Worm (Caenorhabditis elegans) whole organism, young adult: ENCODE data around the gene F54D10.5.

Source experiments
- B0336.3 ChIP-seq: fragments of 200-800 bp; sonication (Bioruptor generic); IDR thresholded peaks from 2 replicates; pipeline ENCODE4 v1.3.6; 2022; ENCODE audit warnings: missing genetic modification characterization, missing compliant biosample characterization
- F55B11.4 ChIP-seq: sonication (generic microtip); optimal IDR thresholded peaks from 2 replicates; lab custom pipeline; 2016; ENCODE audit warnings: missing compliant biosample characterization, missing genetic modification characterization, borderline replicate concordance; ENCODE audit not compliant: insufficient read depth
- F57C9.4 ChIP-seq: sonication (generic microtip); optimal IDR thresholded peaks from 2 replicates; lab custom pipeline; 2017; ENCODE audit warnings: mild to moderate bottlenecking, missing genetic modification characterization, missing compliant biosample characterization
- K11D2.4 ChIP-seq: fragments of 200-800 bp; sonication (Bioruptor generic); IDR thresholded peaks from 2 replicates; pipeline ENCODE4 v1.3.6; 2022; ENCODE audit warnings: missing genetic modification reagents, missing genetic modification characterization, missing compliant biosample characterization
- T07F8.4 ChIP-seq: sonication (generic microtip); optimal IDR thresholded peaks from 2 replicates; lab custom pipeline; 2016; ENCODE audit warnings: mild to moderate bottlenecking, missing genetic modification characterization, moderate library complexity, missing compliant biosample characterization
- Y53F4B.3 ChIP-seq: fragments of 200-800 bp; sonication (Bioruptor generic); IDR thresholded peaks from 2 replicates; pipeline ENCODE4 v1.3.6; 2022; ENCODE audit warnings: missing genetic modification reagents, missing genetic modification characterization, missing compliant biosample characterization
- Y79H2A.3 ChIP-seq: fragments of 200-800 bp; sonication (Bioruptor generic); conservative IDR thresholded peaks from 2 replicates; pipeline ENCODE4 v1.3.6; 2022; ENCODE audit warnings: missing genetic modification reagents, missing genetic modification characterization, missing compliant biosample characterization
- akir-1 ChIP-seq: fragments of 200-800 bp; sonication (Bioruptor generic); optimal IDR thresholded peaks from 2 replicates; lab custom pipeline; 2018; ENCODE audit warnings: mild to moderate bottlenecking, missing genetic modification characterization, moderate library complexity, missing compliant biosample characterization
- aptf-2 ChIP-seq: fragments of 200-800 bp; sonication (Bioruptor generic); conservative IDR thresholded peaks from 2 replicates; pipeline ENCODE4 v1.3.6; 2022; ENCODE audit warnings: missing genetic modification reagents, missing genetic modification characterization, missing compliant biosample characterization
- atf-7 ChIP-seq: sonication (generic microtip); optimal IDR thresholded peaks from 2 replicates; lab custom pipeline; 2017; ENCODE audit warnings: mild to moderate bottlenecking, missing genetic modification characterization, missing compliant biosample characterization
- bed-1 ChIP-seq: fragments of 200-800 bp; sonication (Bioruptor generic); IDR thresholded peaks from 2 replicates; pipeline ENCODE4 v1.3.6; 2022; ENCODE audit warnings: missing genetic modification reagents, missing genetic modification characterization, missing compliant biosample characterization
- bed-2 ChIP-seq: fragments of 200-800 bp; sonication (Bioruptor generic); IDR thresholded peaks from 2 replicates; pipeline ENCODE4 v1.3.6; 2022; ENCODE audit warnings: missing genetic modification reagents, missing genetic modification characterization, missing compliant biosample characterization
- cebp-2 ChIP-seq: fragments of 200-800 bp; sonication (Bioruptor generic); IDR thresholded peaks from 2 replicates; pipeline ENCODE4 v1.3.6; 2022; ENCODE audit warnings: missing genetic modification characterization, missing compliant biosample characterization
- chd-7 ChIP-seq: sonication (generic microtip); optimal IDR thresholded peaks from 2 replicates; lab custom pipeline; 2016; ENCODE audit warnings: mild to moderate bottlenecking, missing genetic modification characterization, moderate library complexity, missing compliant biosample characterization
- dpff-1 ChIP-seq: sonication (generic microtip); optimal IDR thresholded peaks from 2 replicates; lab custom pipeline; 2017; ENCODE audit warnings: mild to moderate bottlenecking, missing genetic modification characterization, missing compliant biosample characterization
- efl-1 ChIP-seq: fragments of 150-350 bp; optimal IDR thresholded peaks from 2 replicates; lab custom pipeline; 2014; ENCODE audit warnings: missing biosample characterization, missing genetic modification reagents, missing genetic modification characterization
- hrde-1 ChIP-seq: sonication (generic microtip); optimal IDR thresholded peaks from 2 replicates; lab custom pipeline; 2016; ENCODE audit warnings: missing genetic modification characterization, mild to moderate bottlenecking, missing compliant biosample characterization, moderate library complexity, missing genotype, missing genetic modification reagents, borderline replicate concordance
- lin-26 ChIP-seq: fragments of 200-800 bp; sonication (Bioruptor generic); IDR thresholded peaks from 2 replicates; pipeline ENCODE4 v1.3.6; 2022; ENCODE audit warnings: missing genetic modification reagents, missing genetic modification characterization, missing compliant biosample characterization
- madf-3 ChIP-seq: fragments of 200-800 bp; sonication (Bioruptor generic); IDR thresholded peaks from 2 replicates; pipeline ENCODE4 v1.3.6; 2022; ENCODE audit warnings: missing genetic modification reagents, missing genetic modification characterization, missing compliant biosample characterization
- nfya-1 ChIP-seq: sonication (generic microtip); optimal IDR thresholded peaks from 2 replicates; lab custom pipeline; 2017; ENCODE audit warnings: antibody characterized with exemption, missing compliant biosample characterization, missing genetic modification characterization, borderline replicate concordance; ENCODE audit not compliant: insufficient read depth
- nfyb-1 ChIP-seq: fragments of 200-800 bp; sonication (Bioruptor generic); IDR thresholded peaks from 2 replicates; pipeline ENCODE4 v1.3.6; 2022; ENCODE audit warnings: missing genetic modification reagents, missing genetic modification characterization, missing compliant biosample characterization
- nhr-27 ChIP-seq: fragments of 200-800 bp; sonication (Bioruptor generic); optimal IDR thresholded peaks from 2 replicates; lab custom pipeline; 2018; ENCODE audit warnings: mild to moderate bottlenecking, missing genetic modification characterization, moderate library complexity, missing compliant biosample characterization
- repo-1 ChIP-seq: sonication (generic microtip); optimal IDR thresholded peaks from 2 replicates; lab custom pipeline; 2017; ENCODE audit warnings: mild to moderate bottlenecking, missing genetic modification characterization, missing compliant biosample characterization
- rpc-1 ChIP-seq, 2 experiments: fragments of 150-350 bp in 1 of 2; sonication (generic microtip) in 1 of 2; optimal IDR thresholded peaks; 2 replicates each; lab custom pipeline; 2014 to 2018; ENCODE audit warnings: missing biosample characterization in 1 of 2, missing genetic modification characterization in 1 of 2, missing genetic modification reagents in 1 of 2, missing genotype in 1 of 2
- sdz-38 ChIP-seq: sonication (generic microtip); optimal IDR thresholded peaks from 2 replicates; lab custom pipeline; 2016; ENCODE audit warnings: missing genotype, missing genetic modification characterization, missing compliant biosample characterization
- snpc-1.3 ChIP-seq: sonication (generic microtip); optimal IDR thresholded peaks from 2 replicates; lab custom pipeline; 2017; ENCODE audit warnings: missing genetic modification characterization, mild to moderate bottlenecking, missing compliant biosample characterization, antibody characterized with exemption, moderate library complexity, missing genotype, missing genetic modification reagents; ENCODE audit not compliant: insufficient read depth
- snpc-3.4 ChIP-seq: sonication (generic microtip); optimal IDR thresholded peaks from 2 replicates; lab custom pipeline; 2017; ENCODE audit warnings: missing genetic modification characterization, mild to moderate bottlenecking, missing compliant biosample characterization, antibody characterized with exemption, moderate library complexity, missing genotype, missing genetic modification reagents
- sptf-2 ChIP-seq: fragments of 200-800 bp; sonication (Bioruptor generic); optimal IDR thresholded peaks from 2 replicates; lab custom pipeline; 2018; ENCODE audit warnings: mild to moderate bottlenecking, missing genetic modification characterization, missing compliant biosample characterization
- tbp1 ChIP-seq: fragments of 200-800 bp; sonication (Bioruptor generic); optimal IDR thresholded peaks from 2 replicates; lab custom pipeline; 2018; ENCODE audit warnings: mild to moderate bottlenecking, missing genetic modification characterization, missing compliant biosample characterization
- tlf-1 ChIP-seq: fragments of 200-800 bp; sonication (Bioruptor generic); optimal IDR thresholded peaks from 2 replicates; lab custom pipeline; 2018; ENCODE audit warnings: mild to moderate bottlenecking, missing genetic modification characterization, missing compliant biosample characterization
- xnd-1 ChIP-seq: sonication (generic microtip); optimal IDR thresholded peaks from 2 replicates; lab custom pipeline; 2016; ENCODE audit warnings: missing genotype, missing genetic modification reagents, missing genetic modification characterization, missing compliant biosample characterization
- zfh-2 ChIP-seq: fragments of 200-800 bp; sonication (Bioruptor generic); conservative IDR thresholded peaks from 2 replicates; pipeline ENCODE4 v1.3.6; 2022; ENCODE audit warnings: missing genetic modification reagents, missing genetic modification characterization, missing compliant biosample characterization
- ztf-25 ChIP-seq: fragments of 200-800 bp; sonication (Bioruptor generic); IDR thresholded peaks from 2 replicates; pipeline ENCODE4 v1.3.6; 2022; ENCODE audit warnings: missing genetic modification reagents, missing genetic modification characterization, missing compliant biosample characterization
- ztf-26 ChIP-seq: sonication (generic microtip); optimal IDR thresholded peaks from 2 replicates; lab custom pipeline; 2017; ENCODE audit warnings: missing genetic modification characterization, missing compliant biosample characterization

The F54D10.5 gene

ce11 chrII:3785756-3786155, 22.2 kb downstream of the F54D10.5 start:
- TF ChIP-seq zfh-2 (GFP tag; lab: Robert Waterston, UW) (peak; percentile 70), atf-7 (tag; lab: Kevin White, UChicago) (no peak), snpc-1.3 (tag; lab: Kevin White, UChicago) (no peak)
- TF ChIP-seq, all 124 proteins: peak for 1

ce11 chrII:3785257-3785656, 22.7 kb downstream of the F54D10.5 start, which contains the start of gene T24E12.1:
Gene T24E12.1, plus strand, starts transcription at chrII:3785557.
- TF ChIP-seq aptf-2 (peak; percentile 84; the same call in 1 of the 2 replicates), Y53F4B.3 (GFP tag; lab: Robert Waterston, UW) (no peak)

DNA sequence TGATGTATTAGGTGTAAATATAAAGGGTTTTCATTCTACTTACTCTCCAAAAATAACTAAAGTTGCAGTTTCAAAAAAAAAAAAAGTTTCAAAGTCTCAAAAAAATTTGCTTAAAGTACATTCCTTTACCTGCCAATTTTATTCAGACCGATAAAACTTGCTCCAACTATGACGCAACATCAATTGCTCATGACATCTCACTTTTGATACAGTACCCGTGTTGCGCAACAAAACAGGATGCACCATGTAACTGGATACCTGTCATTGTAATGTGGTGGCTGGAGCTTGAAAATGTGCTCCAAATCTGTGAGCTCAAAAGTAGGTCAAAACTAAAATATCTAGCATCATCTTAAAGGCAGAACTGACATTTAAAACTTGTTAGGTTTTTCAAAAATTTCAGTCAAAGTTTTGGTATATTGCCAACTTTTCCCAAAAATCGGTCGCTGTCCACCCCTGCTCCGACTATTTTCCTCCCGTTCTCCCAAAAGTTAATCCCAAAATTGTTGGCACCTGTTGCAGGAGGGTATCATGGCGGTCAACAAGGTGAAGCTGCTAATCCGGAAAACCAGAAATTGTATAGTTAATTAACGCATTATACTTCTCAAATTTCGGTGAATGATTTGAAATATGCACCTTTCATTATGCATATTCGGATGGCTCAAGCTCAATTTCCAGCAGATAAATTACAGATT, 25.5 kb downstream of the F54D10.5 start, which contains the start of gene T24E12.2:
T24E12.2 (plus strand) TSS at position 642 of the 692 bp plus-strand sequence.
- no peak for TF ChIP-seq nfyb-1 (GFP tag; lab: Robert Waterston, UW)
- no peak for TF ChIP-seq efl-1 (GFP tag; lab: Kevin White, UChicago)
- TF ChIP-seq repo-1 (tag; lab: Kevin White, UChicago): no peak
- TF ChIP-seq sdz-38: no peak
- TF ChIP-seq xnd-1 (tag; lab: Kevin White, UChicago): no peak
- no peak for TF ChIP-seq sptf-2
- TF ChIP-seq rpc-1 (optimal IDR thresholded peaks at IDR 0.05; lab: Kevin White, UChicago): no peak
- no peak for TF ChIP-seq rpc-1 (tag; optimal IDR thresholded peaks at IDR 0.05; lab: Kevin White, UChicago)
- no peak for TF ChIP-seq B0336.3 (GFP tag; lab: Robert Waterston, UW)
- no peak for TF ChIP-seq F57C9.4
- TF ChIP-seq tlf-1 (GFP tag; lab: Kevin White, UChicago): no peak
- TF ChIP-seq hrde-1 (tag; lab: Kevin White, UChicago): no peak
- no peak for TF ChIP-seq nhr-27 (tag; lab: Kevin White, UChicago)
- no peak for TF ChIP-seq lin-26 (GFP tag; lab: Robert Waterston, UW)
- TF ChIP-seq akir-1 (GFP tag; lab: Kevin White, UChicago): no peak
- TF ChIP-seq madf-3 (GFP tag; lab: Robert Waterston, UW): no peak
- TF ChIP-seq Y79H2A.3 (GFP tag; lab: Robert Waterston, UW): no peak
- TF ChIP-seq, all 124 proteins: peak for 0

DNA sequence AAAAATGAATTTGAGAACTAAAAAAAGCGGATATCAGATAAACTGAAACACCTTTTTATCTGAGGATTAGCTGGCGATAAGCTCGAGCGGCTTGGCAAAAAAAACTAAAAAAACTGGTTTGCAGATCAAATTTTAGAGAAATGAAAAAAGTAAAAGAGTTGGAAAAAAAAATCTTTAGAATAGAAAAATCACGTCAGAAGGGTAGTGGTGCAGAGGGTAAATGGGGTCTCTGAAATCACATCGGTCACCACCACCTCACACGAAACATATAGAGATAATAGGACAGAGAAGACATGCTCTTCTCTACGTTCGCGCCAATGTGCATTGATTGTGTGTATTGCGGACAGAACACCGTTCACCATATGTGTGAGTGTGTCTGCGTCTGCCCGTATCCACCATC, 26.7 kb downstream of the F54D10.5 start:
- TF ChIP-seq K11D2.4 (GFP tag; lab: Robert Waterston, UW) (no peak), ztf-25 (GFP tag; lab: Robert Waterston, UW) (no peak), F55B11.4 (tag; lab: Kevin White, UChicago) (no peak), T07F8.4 (tag; lab: Kevin White, UChicago) (no peak), dpff-1 (tag; lab: Kevin White, UChicago) (no peak), snpc-3.4 (tag; lab: Kevin White, UChicago) (no peak)

ce11 chrII:3779463-3779862, 28.5 kb downstream of the F54D10.5 start, which contains the start of gene T24E12.11:
Gene T24E12.11, minus strand, starts transcription at chrII:3779563.
- TF ChIP-seq ztf-26 (tag; lab: Kevin White, UChicago) (no peak), cebp-2 (GFP tag; lab: Robert Waterston, UW) (no peak), bed-1 (GFP tag; lab: Robert Waterston, UW) (no peak), tbp1 (GFP tag; lab: Kevin White, UChicago) (no peak), efl-1 (GFP tag; lab: Kevin White, UChicago) (no peak), aptf-2 (no peak), chd-7 (tag; lab: Kevin White, UChicago) (no peak), bed-2 (GFP tag; lab: Robert Waterston, UW) (no peak), nfya-1 (tag; lab: Kevin White, UChicago) (no peak)
